Worm (Caenorhabditis elegans) whole organism, L2 larva: ENCODE results near the gene hpo-6.

Source experiments
- F13H6.1 ChIP-seq: sonication (generic microtip); optimal IDR thresholded peaks from 2 replicates; lab custom pipeline; 2016; ENCODE audit warnings: missing genetic modification characterization, missing compliant biosample characterization
- R02D3.7 ChIP-seq: fragments of 150-350 bp; optimal IDR thresholded peaks from 2 replicates; lab custom pipeline; 2014; ENCODE audit warnings: missing biosample characterization, missing genetic modification characterization
- egl-27 ChIP-seq: sonication (generic microtip); optimal IDR thresholded peaks from 3 replicates; lab custom pipeline; 2017; ENCODE audit warnings: missing biosample characterization, missing genetic modification reagents, missing genetic modification characterization
- mab-5 ChIP-seq: fragments of 150-350 bp; optimal IDR thresholded peaks from 2 replicates; lab custom pipeline; 2014; ENCODE audit warnings: missing biosample characterization, missing genetic modification characterization
- nhr-23 ChIP-seq: fragments of 150-350 bp; optimal IDR thresholded peaks from 2 replicates; lab custom pipeline; 2014; ENCODE audit warnings: missing biosample characterization, missing genetic modification reagents, missing genetic modification characterization
- snpc-4 ChIP-seq: fragments of 150-350 bp; optimal IDR thresholded peaks from 2 replicates; lab custom pipeline; 2014; ENCODE audit warnings: missing biosample characterization, missing genetic modification characterization
- unc-62 ChIP-seq: fragments of 150-350 bp; optimal IDR thresholded peaks from 2 replicates; lab custom pipeline; 2014; ENCODE audit warnings: missing biosample characterization, missing genetic modification reagents, missing genetic modification characterization
- zag-1 ChIP-seq: fragments of 150-350 bp; optimal IDR thresholded peaks from 2 replicates; lab custom pipeline; 2014; ENCODE audit warnings: missing biosample characterization, missing genetic modification characterization
- ztf-4 ChIP-seq: fragments of 150-350 bp; optimal IDR thresholded peaks from 2 replicates; lab custom pipeline; 2014; ENCODE audit warnings: missing biosample characterization, missing genetic modification characterization

- TF ChIP-seq snpc-4 (tag; lab: Kevin White, UChicago) (no peak), unc-62 (GFP tag; lab: Kevin White, UChicago) (no peak), R02D3.7 (no peak), F13H6.1 (tag; lab: Kevin White, UChicago) (no peak), mab-5 (no peak), zag-1 (tag; lab: Kevin White, UChicago) (no peak), ztf-4 (tag; lab: Kevin White, UChicago) (no peak), nhr-23 (no peak), egl-27 (tag; lab: Kevin White, UChicago) (no peak)
Measured at ce11 chrIV:1559931-1560330, 2.1 kb upstream of the hpo-6 start, which contains the start of gene Y41D4B.17.
